Worm (Caenorhabditis elegans): Measurements from ENCODE around the gene apc-10.

ce11 chrV:10472901-10473774, 47.0 kb upstream of the apc-10 start:
- TF ChIP-seq F10B5.3 (tag; optimal IDR thresholded peaks at IDR 0.05) (no peak), unc-130 (GFP tag; optimal IDR thresholded peaks at IDR 0.05) (no peak), ceh-82 (tag; optimal IDR thresholded peaks at IDR 0.05) (no peak), aly-2 (tag; optimal IDR thresholded peaks at IDR 0.05) (no peak), T20F7.1 (GFP tag; optimal IDR thresholded peaks at IDR 0.05) (no peak), T26A8.4 (GFP tag; IDR thresholded peaks at IDR 0.05) (no peak)
